Fruit fly (Drosophila melanogaster) whole organism, embryonic: ENCODE data around the gene CG34242.

Source experiments
- Antp ChIP-seq: fragments of 200-800 bp; sonication (Bioruptor generic); optimal IDR thresholded peaks from 3 replicates; lab custom pipeline; 2016; ENCODE audit warnings: missing biosample characterization, missing genetic modification characterization
- BtbVII ChIP-seq: fragments of 200-800 bp; sonication (Bioruptor generic); optimal IDR thresholded peaks from 3 replicates; lab custom pipeline; 2017; ENCODE audit warnings: missing biosample characterization, mild to moderate bottlenecking, missing genetic modification characterization
- CG10431 ChIP-seq: fragments of 200-800 bp; sonication (Bioruptor generic); optimal IDR thresholded peaks from 3 replicates; lab custom pipeline; 2018; ENCODE audit warnings: missing biosample characterization, mild to moderate bottlenecking, missing genetic modification characterization
- CG11695 ChIP-seq: fragments of 200-800 bp; sonication (Bioruptor generic); IDR thresholded peaks from 3 replicates; pipeline ENCODE4 v1.3.6; 2022; ENCODE audit warnings: missing biosample characterization, missing genetic modification characterization
- CG12236 ChIP-seq: fragments of 200-800 bp; sonication (Bioruptor generic); optimal IDR thresholded peaks from 2 replicates; lab custom pipeline; 2016; ENCODE audit warnings: missing biosample characterization, missing genetic modification characterization
- CG12659 ChIP-seq: fragments of 200-800 bp; sonication (Bioruptor generic); optimal IDR thresholded peaks from 3 replicates; lab custom pipeline; 2017; ENCODE audit warnings: mild to moderate bottlenecking, missing biosample characterization, missing genetic modification reagents, missing genetic modification characterization
- CG13624 ChIP-seq: fragments of 200-800 bp; sonication (Bioruptor generic); optimal IDR thresholded peaks from 2 replicates; lab custom pipeline; 2016; ENCODE audit warnings: missing biosample characterization, missing genetic modification characterization
- CG15073 ChIP-seq: fragments of 200-800 bp; sonication (Bioruptor generic); optimal IDR thresholded peaks from 2 replicates; lab custom pipeline; 2016; ENCODE audit warnings: missing biosample characterization, missing genetic modification characterization
- CG2116 ChIP-seq: fragments of 200-800 bp; sonication (Bioruptor generic); optimal IDR thresholded peaks from 3 replicates; lab custom pipeline; 2018; ENCODE audit warnings: missing biosample characterization, mild to moderate bottlenecking, missing genetic modification characterization
- CG30020 ChIP-seq: fragments of 200-800 bp; optimal IDR thresholded peaks from 2 replicates; lab custom pipeline; 2019; ENCODE audit warnings: missing biosample characterization, mild to moderate bottlenecking, missing genetic modification characterization, moderate library complexity
- CG3065 ChIP-seq: fragments of 200-800 bp; sonication (Bioruptor generic); optimal IDR thresholded peaks from 2 replicates; lab custom pipeline; 2016; ENCODE audit warnings: missing biosample characterization, missing genetic modification characterization
- CG34376 ChIP-seq: fragments of 200-800 bp; sonication (Bioruptor generic); optimal IDR thresholded peaks from 2 replicates; lab custom pipeline; 2018; ENCODE audit warnings: missing biosample characterization, mild to moderate bottlenecking, missing genetic modification characterization
- CG3838 ChIP-seq: fragments of 200-800 bp; sonication (Bioruptor generic); optimal IDR thresholded peaks from 3 replicates; lab custom pipeline; 2016; ENCODE audit warnings: missing biosample characterization, missing genetic modification characterization
- CG4360 ChIP-seq: fragments of 200-800 bp; sonication (Bioruptor generic); IDR thresholded peaks from 2 replicates; pipeline ENCODE4 v1.3.6; 2022; ENCODE audit warnings: missing biosample characterization, missing genetic modification characterization
- CG5245 ChIP-seq: fragments of 200-800 bp; sonication (Bioruptor generic); optimal IDR thresholded peaks from 3 replicates; lab custom pipeline; 2016; ENCODE audit warnings: missing biosample characterization, missing genetic modification characterization
- CG6175 ChIP-seq: fragments of 200-800 bp; sonication (Bioruptor generic); IDR thresholded peaks from 3 replicates; pipeline ENCODE4 v1.3.6; 2022; ENCODE audit warnings: missing biosample characterization, missing genetic modification characterization
- CG7745 ChIP-seq: fragments of 200-800 bp; sonication (Bioruptor generic); optimal IDR thresholded peaks from 2 replicates; lab custom pipeline; 2018; ENCODE audit warnings: missing biosample characterization, mild to moderate bottlenecking, missing genetic modification characterization, moderate library complexity
- CG8359 ChIP-seq: fragments of 200-800 bp; sonication (Bioruptor generic); optimal IDR thresholded peaks from 2 replicates; lab custom pipeline; 2017; ENCODE audit warnings: missing biosample characterization, mild to moderate bottlenecking, missing genetic modification characterization, borderline replicate concordance
- CG9876 ChIP-seq: fragments of 200-800 bp; sonication (Bioruptor generic); optimal IDR thresholded peaks from 2 replicates; lab custom pipeline; 2016; ENCODE audit warnings: missing biosample characterization, missing genetic modification characterization
- D19B ChIP-seq: fragments of 200-800 bp; sonication (Bioruptor generic); optimal IDR thresholded peaks from 2 replicates; lab custom pipeline; 2017; ENCODE audit warnings: missing biosample characterization, mild to moderate bottlenecking, missing genetic modification characterization
- ERR ChIP-seq: fragments of 200-800 bp; sonication (Bioruptor generic); optimal IDR thresholded peaks from 2 replicates; lab custom pipeline; 2016; ENCODE audit warnings: missing biosample characterization, missing genetic modification characterization
- Fer1 ChIP-seq: fragments of 200-800 bp; sonication (Bioruptor generic); optimal IDR thresholded peaks from 2 replicates; lab custom pipeline; 2017; ENCODE audit warnings: missing biosample characterization, mild to moderate bottlenecking, missing genetic modification characterization
- Hsf ChIP-seq: fragments of 200-800 bp; sonication (Bioruptor generic); optimal IDR thresholded peaks from 3 replicates; lab custom pipeline; 2016; ENCODE audit warnings: missing biosample characterization, missing genetic modification characterization
- Jarid2 ChIP-seq: fragments of 200-800 bp; sonication (Bioruptor generic); optimal IDR thresholded peaks from 3 replicates; lab custom pipeline; 2017; ENCODE audit warnings: mild to moderate bottlenecking, missing biosample characterization, missing genetic modification reagents, missing genetic modification characterization
- MTF-1 ChIP-seq: fragments of 200-800 bp; sonication (Bioruptor generic); optimal IDR thresholded peaks from 2 replicates; lab custom pipeline; 2018; ENCODE audit warnings: missing biosample characterization, mild to moderate bottlenecking, missing genetic modification characterization, borderline replicate concordance
- NC2β ChIP-seq: fragments of 200-800 bp; sonication (Bioruptor generic); optimal IDR thresholded peaks from 2 replicates; lab custom pipeline; 2016; ENCODE audit warnings: missing biosample characterization, missing genetic modification characterization
- NFAT ChIP-seq: fragments of 200-800 bp; sonication (Bioruptor generic); IDR thresholded peaks from 2 replicates; pipeline ENCODE4 v1.3.6; 2022; ENCODE audit warnings: missing biosample characterization, missing genetic modification characterization
- Neu2 ChIP-seq: fragments of 200-800 bp; sonication (Bioruptor generic); optimal IDR thresholded peaks from 3 replicates; lab custom pipeline; 2016; ENCODE audit warnings: missing biosample characterization, missing genetic modification characterization, borderline replicate concordance
- Rx ChIP-seq: fragments of 200-800 bp; sonication (Bioruptor generic); IDR thresholded peaks from 2 replicates; pipeline ENCODE4 v1.3.6; 2022; ENCODE audit warnings: missing biosample characterization, missing genetic modification characterization
- Scr ChIP-seq: fragments of 200-800 bp; sonication (Bioruptor generic); IDR thresholded peaks from 2 replicates; pipeline ENCODE4 v1.3.6; 2022; ENCODE audit warnings: missing biosample characterization, missing genetic modification characterization; ENCODE audit not compliant: partially characterized antibody
- Sox100B ChIP-seq: fragments of 200-800 bp; sonication (Bioruptor generic); optimal IDR thresholded peaks from 3 replicates; lab custom pipeline; 2018; ENCODE audit warnings: missing biosample characterization, mild to moderate bottlenecking, missing genetic modification characterization
- Spps ChIP-seq: fragments of 200-800 bp; sonication (Bioruptor generic); optimal IDR thresholded peaks from 2 replicates; lab custom pipeline; 2018; ENCODE audit warnings: missing biosample characterization, mild to moderate bottlenecking, missing genetic modification characterization
- Sry-β ChIP-seq: fragments of 200-800 bp; sonication (Bioruptor generic); optimal IDR thresholded peaks from 2 replicates; lab custom pipeline; 2018; ENCODE audit warnings: missing biosample characterization, mild to moderate bottlenecking, missing genetic modification characterization, moderate library complexity
- TFAM ChIP-seq: fragments of 200-800 bp; sonication (Bioruptor generic); optimal IDR thresholded peaks from 2 replicates; lab custom pipeline; 2017; ENCODE audit warnings: missing biosample characterization, missing genetic modification characterization, inconsistent platforms
- Tbp ChIP-seq: fragments of >200 bp; optimal IDR thresholded peaks from 2 replicates; lab custom pipeline; 2018; ENCODE audit warnings: missing biosample characterization, missing genetic modification characterization
- ap ChIP-seq: fragments of 200-800 bp; sonication (Bioruptor generic); IDR thresholded peaks from 2 replicates; pipeline ENCODE4 v1.3.6; 2022; ENCODE audit warnings: missing biosample characterization, missing genetic modification characterization
- ase ChIP-seq: fragments of 200-800 bp; sonication (Bioruptor generic); IDR thresholded peaks from 3 replicates; pipeline ENCODE4 v1.3.6; 2022; ENCODE audit warnings: missing biosample characterization, missing genetic modification characterization
- crol ChIP-seq: fragments of 200-800 bp; sonication (Bioruptor generic); IDR thresholded peaks from 2 replicates; pipeline ENCODE4 v1.3.6; 2022; ENCODE audit warnings: missing biosample characterization, missing genetic modification characterization
- crp ChIP-seq, 2 experiments: fragments of 200-800 bp; sonication (Bioruptor generic); optimal IDR thresholded peaks; 2 replicates in 1 of 2; 3 replicates in 1 of 2; lab custom pipeline; 2017; ENCODE audit warnings: missing biosample characterization in 2 of 2, missing genetic modification characterization in 2 of 2, mild to moderate bottlenecking in 1 of 2, moderate library complexity in 1 of 2
- ewg ChIP-seq: fragments of 200-800 bp; sonication (Bioruptor generic); optimal IDR thresholded peaks from 3 replicates; lab custom pipeline; 2017; ENCODE audit warnings: mild to moderate bottlenecking, missing biosample characterization, missing genetic modification reagents, missing genetic modification characterization
- grau ChIP-seq: fragments of 200-800 bp; optimal IDR thresholded peaks from 3 replicates; lab custom pipeline; 2019; ENCODE audit warnings: missing biosample characterization, mild to moderate bottlenecking, missing genetic modification characterization, moderate library complexity
- ham ChIP-seq: fragments of 200-800 bp; sonication (Bioruptor generic); IDR thresholded peaks from 2 replicates; pipeline ENCODE4 v1.3.6; 2022; ENCODE audit warnings: missing biosample characterization, missing genetic modification characterization
- kah ChIP-seq: fragments of 200-800 bp; sonication (Bioruptor generic); optimal IDR thresholded peaks from 2 replicates; lab custom pipeline; 2018; ENCODE audit warnings: missing biosample characterization, mild to moderate bottlenecking, missing genetic modification characterization
- maf-S ChIP-seq: fragments of 200-800 bp; sonication (Bioruptor generic); optimal IDR thresholded peaks from 2 replicates; lab custom pipeline; 2016; ENCODE audit warnings: missing biosample characterization, missing genetic modification characterization
- nmo ChIP-seq: fragments of 200-800 bp; sonication (Bioruptor generic); optimal IDR thresholded peaks from 2 replicates; lab custom pipeline; 2018; ENCODE audit warnings: missing biosample characterization, mild to moderate bottlenecking, missing genetic modification characterization, moderate library complexity
- onecut ChIP-seq: fragments of 200-800 bp; sonication (Bioruptor generic); IDR thresholded peaks from 2 replicates; pipeline ENCODE4 v1.3.6; 2022; ENCODE audit warnings: missing biosample characterization, missing genetic modification characterization
- slbo ChIP-seq: fragments of 200-800 bp; sonication (Bioruptor generic); IDR thresholded peaks from 2 replicates; pipeline ENCODE4 v1.3.6; 2022; ENCODE audit warnings: missing biosample characterization, missing genetic modification characterization
- slp2 ChIP-seq: fragments of 200-800 bp; sonication (Bioruptor generic); optimal IDR thresholded peaks from 2 replicates; lab custom pipeline; 2016; ENCODE audit warnings: missing biosample characterization, missing genetic modification characterization
- unpg ChIP-seq: fragments of 200-800 bp; sonication (Bioruptor generic); optimal IDR thresholded peaks from 3 replicates; lab custom pipeline; 2018; ENCODE audit warnings: missing biosample characterization, mild to moderate bottlenecking, missing genetic modification characterization, moderate library complexity
- vvl ChIP-seq: fragments of 200-800 bp; sonication (Bioruptor generic); IDR thresholded peaks from 2 replicates; pipeline ENCODE4 v1.3.6; 2022; ENCODE audit warnings: missing biosample characterization, missing genetic modification characterization

Gene CG34242

DNA sequence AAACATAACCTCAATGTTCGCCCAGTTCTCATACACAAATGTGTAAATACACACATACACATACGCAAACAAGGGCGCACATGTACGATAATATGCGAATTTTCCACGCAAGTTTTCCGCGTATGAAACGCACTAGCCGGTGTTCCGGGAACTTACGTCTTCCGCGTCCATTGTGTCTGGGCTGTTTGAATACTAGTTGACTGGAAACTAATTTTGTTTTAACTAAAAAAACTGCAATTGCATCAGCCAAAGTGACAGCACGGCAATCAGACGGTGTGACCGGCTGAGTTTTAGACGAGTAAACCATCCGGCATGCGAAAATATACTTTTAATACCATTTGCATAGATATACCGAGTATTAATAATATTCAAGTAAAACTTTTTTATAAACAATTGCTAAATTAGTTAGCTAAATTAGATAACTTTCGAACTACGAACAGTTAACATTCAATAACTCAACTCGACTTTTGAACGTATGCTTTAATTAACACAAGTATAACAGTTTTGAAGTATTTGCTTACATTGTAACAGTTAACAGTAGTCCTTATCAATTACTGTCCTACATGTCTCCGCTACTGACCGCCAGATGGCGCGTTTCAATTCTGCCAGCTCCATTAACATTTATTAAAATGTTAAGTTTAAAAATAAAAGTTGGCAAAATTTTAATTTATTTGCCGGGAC lies 7.2 kb upstream of the CG34242 start, which contains the start of gene eIF2beta (continued):
- TF ChIP-seq Neu2 (GFP tag; lab: Kevin White, UChicago) (no peak), vvl (GFP tag; lab: Robert Waterston, UW) (peak; percentile 47; the same call in 1 of the 2 replicates), ase (GFP tag; lab: Robert Waterston, UW) (no peak; the same call in 2 of the 3 replicates), CG34376 (peak; percentile 29), CG30020 (tag; lab: Kevin White, UChicago) (peak; percentile 35), CG2116 (GFP tag; lab: Kevin White, UChicago) (peak; percentile 40), unpg (GFP tag; lab: Kevin White, UChicago) (no peak), grau (tag; lab: Kevin White, UChicago) (peak; percentile 43), NC2β (peak; percentile 3), Tbp (GFP tag; lab: Kevin White, UChicago) (no peak), CG4360 (GFP tag; lab: Robert Waterston, UW) (no peak), Sox100B (GFP tag; lab: Kevin White, UChicago) (peak; percentile 56), CG12236 (no peak), D19B (GFP tag; lab: Kevin White, UChicago) (no peak), Fer1 (GFP tag; lab: Kevin White, UChicago) (peak; percentile 64), Antp (GFP tag; lab: Kevin White, UChicago) (no peak), BtbVII (GFP tag; lab: Kevin White, UChicago) (peak; percentile 51), slbo (no peak), ewg (GFP tag; lab: Kevin White, UChicago) (no peak), ham (GFP tag; lab: Robert Waterston, UW) (no peak), CG3065 (GFP tag; lab: Kevin White, UChicago) (no peak), CG6175 (GFP tag; lab: Robert Waterston, UW) (no peak), CG15073 (GFP tag; lab: Kevin White, UChicago) (no peak), Spps (tag; lab: Kevin White, UChicago) (peak; percentile 30), CG13624 (GFP tag; lab: Kevin White, UChicago) (peak; percentile 6), onecut (peak; percentile 53), kah (GFP tag; lab: Kevin White, UChicago) (peak; percentile 43), Scr (GFP tag; lab: Robert Waterston, UW) (no peak), nmo (GFP tag; lab: Kevin White, UChicago) (peak; percentile 41), MTF-1 (GFP tag; lab: Kevin White, UChicago) (peak; percentile 79), CG8359 (GFP tag; lab: Kevin White, UChicago) (no peak), CG3838 (no peak), CG10431 (GFP tag; lab: Kevin White, UChicago) (peak; percentile 68), CG9876 (GFP tag; lab: Kevin White, UChicago) (no peak), CG11695 (GFP tag; lab: Robert Waterston, UW) (no peak), Rx (no peak), maf-S (GFP tag; lab: Kevin White, UChicago) (no peak), ERR (GFP tag; lab: Kevin White, UChicago) (no peak), CG5245 (GFP tag; lab: Kevin White, UChicago) (peak; percentile 57), Sry-β (peak; percentile 19), CG7745 (tag; lab: Kevin White, UChicago) (no peak), NFAT (GFP tag; lab: Robert Waterston, UW) (no peak), slp2 (peak; percentile 37), crp (GFP tag; optimal IDR thresholded peaks at IDR 0.05; lab: Kevin White, UChicago) (peak in 1 of 2 experiments; percentile 1), ap (GFP tag; lab: Robert Waterston, UW) (no peak), CG12659 (GFP tag; lab: Kevin White, UChicago) (peak; percentile 68), crol (no peak), Hsf (peak; percentile 45), Jarid2 (GFP tag; lab: Kevin White, UChicago) (peak; percentile 8), TFAM (GFP tag; lab: Kevin White, UChicago) (no peak)
